Worm (Caenorhabditis elegans): ENCODE data around the gene lyst-1.

lyst-1 gene

DNA sequence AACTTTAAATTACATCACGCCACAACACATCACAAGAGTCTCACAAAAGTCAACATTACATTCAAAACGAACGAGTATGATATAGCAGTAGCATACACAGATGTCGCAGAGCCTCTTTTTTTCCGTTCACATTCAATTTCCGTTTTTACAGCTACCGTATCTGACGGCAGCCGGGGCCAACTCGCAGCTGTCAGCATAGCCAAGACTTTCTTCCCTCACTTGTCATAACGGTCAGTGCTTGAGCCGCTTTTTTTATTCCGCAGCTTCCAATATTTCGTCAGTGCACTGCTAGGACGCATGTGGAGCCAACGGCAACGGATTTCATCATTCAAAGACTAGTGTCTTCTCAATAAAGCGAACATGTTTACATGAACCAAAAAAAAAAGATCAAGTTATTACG lies 47.0 kb downstream of the lyst-1 start:
- TF ChIP-seq tab-1 (GFP tag; IDR thresholded peaks at IDR 0.05), result no peak
- no peak for TF ChIP-seq ref-1 (GFP tag; conservative IDR thresholded peaks at IDR 0.05)
- no peak for TF ChIP-seq flt-1 (GFP tag; IDR thresholded peaks at IDR 0.05)
- no peak for TF ChIP-seq ztf-23 (GFP tag; IDR thresholded peaks at IDR 0.05)
- no peak for TF ChIP-seq T22C8.4 (GFP tag; IDR thresholded peaks at IDR 0.05)
- TF ChIP-seq ztf-29 (GFP tag; IDR thresholded peaks at IDR 0.05), result no peak
- TF ChIP-seq med-1 (GFP tag; optimal IDR thresholded peaks at IDR 0.05; ENCODE audit: insufficient read depth), result no peak
- TF ChIP-seq klf-2 (GFP tag; conservative IDR thresholded peaks at IDR 0.05), result no peak
- no peak for TF ChIP-seq cog-1 (tag; optimal IDR thresholded peaks at IDR 0.05)

DNA sequence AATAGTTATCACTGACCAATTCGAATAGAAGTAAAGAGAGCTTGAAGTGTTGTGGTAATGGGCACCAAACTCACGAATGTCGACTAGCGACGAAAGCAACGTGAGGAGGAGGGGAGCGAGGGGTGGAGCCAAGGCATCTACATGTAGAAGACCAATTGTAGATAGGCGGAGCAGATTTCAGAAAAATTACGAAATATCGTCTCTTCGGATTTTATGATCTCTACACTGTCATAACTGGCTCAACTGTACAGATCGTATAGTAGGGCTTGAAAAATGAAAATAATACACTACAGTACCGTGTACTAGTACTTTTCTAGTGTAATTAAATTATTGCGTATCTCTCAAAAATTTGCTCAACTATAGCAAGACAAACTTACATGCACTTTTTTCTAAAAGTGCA lies 47.9 kb downstream of the lyst-1 start, which contains the start of gene W03G11.4:
W03G11.4 (minus strand) TSS at position 101 of the 400 bp plus-strand sequence.
- TF ChIP-seq ref-1 (GFP tag; conservative IDR thresholded peaks at IDR 0.05) (no peak), klf-2 (GFP tag; conservative IDR thresholded peaks at IDR 0.05) (no peak), ztf-23 (GFP tag; IDR thresholded peaks at IDR 0.05) (no peak), T22C8.4 (GFP tag; IDR thresholded peaks at IDR 0.05) (no peak), med-1 (GFP tag; optimal IDR thresholded peaks at IDR 0.05; ENCODE audit: insufficient read depth) (no peak), tab-1 (GFP tag; IDR thresholded peaks at IDR 0.05) (no peak), ztf-29 (GFP tag; IDR thresholded peaks at IDR 0.05) (no peak)

DNA sequence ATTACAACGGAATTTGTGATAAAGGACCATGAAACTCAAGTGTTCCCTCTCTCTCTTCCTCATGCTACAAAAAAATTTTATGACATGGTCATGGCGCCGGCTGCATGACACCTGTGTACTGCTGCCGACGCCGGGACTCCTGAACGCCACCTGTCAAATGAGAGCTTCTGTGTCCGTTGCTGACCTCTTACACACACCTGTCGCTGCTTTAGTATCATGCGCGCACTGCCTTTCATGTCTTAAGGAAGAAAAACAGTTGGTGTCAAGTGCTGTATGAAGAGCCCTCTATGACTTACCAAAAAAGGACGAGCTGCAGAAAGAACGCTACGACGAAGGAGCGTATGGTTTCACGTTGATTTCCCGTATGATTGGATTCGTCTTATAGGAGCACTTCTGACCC lies 48.3 kb downstream of the lyst-1 start:
- no peak for TF ChIP-seq ztf-29 (GFP tag; IDR thresholded peaks at IDR 0.05)
- TF ChIP-seq cog-1 (tag; optimal IDR thresholded peaks at IDR 0.05), result no peak
- no peak for TF ChIP-seq med-1 (GFP tag; optimal IDR thresholded peaks at IDR 0.05; ENCODE audit: insufficient read depth)
- no peak for TF ChIP-seq tab-1 (GFP tag; IDR thresholded peaks at IDR 0.05)
- no peak for TF ChIP-seq ztf-23 (GFP tag; IDR thresholded peaks at IDR 0.05)
- no peak for TF ChIP-seq ref-1 (GFP tag; conservative IDR thresholded peaks at IDR 0.05)
- TF ChIP-seq T22C8.4 (GFP tag; IDR thresholded peaks at IDR 0.05), result no peak
- TF ChIP-seq klf-2 (GFP tag; conservative IDR thresholded peaks at IDR 0.05), result no peak
- TF ChIP-seq flt-1 (GFP tag; IDR thresholded peaks at IDR 0.05), result no peak

ce11 chrX:12086297-12086696 lies 54.7 kb downstream of the lyst-1 start:
- TF ChIP-seq ztf-29 (GFP tag; IDR thresholded peaks at IDR 0.05), result no peak
- no peak for TF ChIP-seq ztf-23 (GFP tag; IDR thresholded peaks at IDR 0.05)
- TF ChIP-seq T22C8.4 (GFP tag; IDR thresholded peaks at IDR 0.05), result no peak
- no peak for TF ChIP-seq flt-1 (GFP tag; IDR thresholded peaks at IDR 0.05)
- no peak for TF ChIP-seq cog-1 (tag; optimal IDR thresholded peaks at IDR 0.05)
- no peak for TF ChIP-seq tab-1 (GFP tag; IDR thresholded peaks at IDR 0.05)
- no peak for TF ChIP-seq klf-2 (GFP tag; conservative IDR thresholded peaks at IDR 0.05)
- no peak for TF ChIP-seq ref-1 (GFP tag; conservative IDR thresholded peaks at IDR 0.05)
- no peak for TF ChIP-seq med-1 (GFP tag; optimal IDR thresholded peaks at IDR 0.05; ENCODE audit: insufficient read depth)

DNA sequence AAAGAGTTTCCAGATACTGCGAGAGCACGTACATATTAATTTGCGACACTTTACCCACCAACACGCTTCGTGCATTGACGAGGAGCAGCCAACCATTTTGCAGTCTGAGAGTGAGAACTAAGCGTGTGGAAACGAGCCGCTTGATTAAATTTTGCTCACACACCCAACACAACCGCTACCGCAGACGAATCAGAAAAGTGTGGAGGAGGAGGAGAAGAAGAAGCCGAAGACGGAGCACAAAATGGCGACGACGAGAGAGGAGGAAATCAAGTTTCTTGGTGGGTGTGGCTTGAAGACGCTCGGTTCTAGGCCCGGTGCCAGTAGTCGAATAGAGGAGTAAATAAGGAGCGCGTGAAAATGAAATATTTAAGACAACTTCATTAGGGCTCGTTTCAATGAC lies 58.1 kb downstream of the lyst-1 start:
- TF ChIP-seq klf-2 (GFP tag; conservative IDR thresholded peaks at IDR 0.05), result no peak
- no peak for TF ChIP-seq cog-1 (tag; optimal IDR thresholded peaks at IDR 0.05)
- TF ChIP-seq tab-1 (GFP tag; IDR thresholded peaks at IDR 0.05), result no peak
- no peak for TF ChIP-seq ztf-29 (GFP tag; IDR thresholded peaks at IDR 0.05)
- TF ChIP-seq ztf-23 (GFP tag; IDR thresholded peaks at IDR 0.05), result no peak
- no peak for TF ChIP-seq med-1 (GFP tag; optimal IDR thresholded peaks at IDR 0.05; ENCODE audit: insufficient read depth)
- no peak for TF ChIP-seq ref-1 (GFP tag; conservative IDR thresholded peaks at IDR 0.05)
- TF ChIP-seq flt-1 (GFP tag; IDR thresholded peaks at IDR 0.05), result no peak
- no peak for TF ChIP-seq T22C8.4 (GFP tag; IDR thresholded peaks at IDR 0.05)

DNA sequence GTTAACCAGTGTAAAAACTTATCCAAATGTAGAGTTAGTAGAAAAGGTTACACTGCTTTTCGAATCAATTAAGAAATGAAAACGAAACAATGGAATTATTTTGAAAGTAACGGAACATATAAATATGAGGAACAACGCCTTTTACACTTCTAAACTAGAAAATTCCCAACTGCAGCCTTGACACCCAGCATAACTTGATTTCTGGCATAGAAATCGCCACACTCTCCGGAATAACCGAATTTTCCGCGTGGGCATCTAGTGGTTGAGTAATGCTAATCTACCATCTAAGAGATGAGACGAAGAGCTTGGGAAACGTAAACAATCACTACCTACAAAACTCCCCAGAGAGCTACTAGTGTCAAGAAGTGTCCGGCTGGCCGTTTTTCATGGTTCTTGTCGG lies 59.7 kb downstream of the lyst-1 start:
- TF ChIP-seq tab-1 (GFP tag; IDR thresholded peaks at IDR 0.05) (no peak), klf-2 (GFP tag; conservative IDR thresholded peaks at IDR 0.05) (no peak), ref-1 (GFP tag; conservative IDR thresholded peaks at IDR 0.05) (no peak), T22C8.4 (GFP tag; IDR thresholded peaks at IDR 0.05) (no peak), cog-1 (tag; optimal IDR thresholded peaks at IDR 0.05) (no peak), ztf-29 (GFP tag; IDR thresholded peaks at IDR 0.05) (no peak), ztf-23 (GFP tag; IDR thresholded peaks at IDR 0.05) (no peak), med-1 (GFP tag; optimal IDR thresholded peaks at IDR 0.05; ENCODE audit: insufficient read depth) (no peak), flt-1 (GFP tag; IDR thresholded peaks at IDR 0.05) (no peak)

ce11 chrX:12080581-12081162 lies 60.3 kb downstream of the lyst-1 start:
- peak; percentile 53; the same call in 1 of the 2 replicates for TF ChIP-seq flt-1 (GFP tag; IDR thresholded peaks at IDR 0.05)
- TF ChIP-seq T22C8.4 (GFP tag; IDR thresholded peaks at IDR 0.05), result no peak

Measured in whole organism, midembryonic.